Fruit fly (Drosophila melanogaster) whole organism: Measurements from ENCODE around the gene CG43317.

Experiments
- CG8478 ChIP-seq: fragments of >200 bp; optimal IDR thresholded peaks from 2 replicates; lab custom pipeline; 2018; ENCODE audit warnings: inconsistent platforms
- Dll ChIP-seq: fragments of >200 bp; optimal IDR thresholded peaks from 2 replicates; lab custom pipeline; 2017
- EcR ChIP-seq, 2 experiments: fragments of >200 bp; optimal IDR thresholded peaks; 2 replicates each; lab custom pipeline; 2017; ENCODE audit warnings: missing biosample characterization in 2 of 2, missing genetic modification characterization in 2 of 2, missing genetic modification reagents in 2 of 2
- pan ChIP-seq: fragments of >200 bp; optimal IDR thresholded peaks from 2 replicates; lab custom pipeline; 2017
- psq ChIP-seq: fragments of >200 bp; optimal IDR thresholded peaks from 2 replicates; lab custom pipeline; 2017
- usp ChIP-seq: fragments of >200 bp; optimal IDR thresholded peaks from 2 replicates; lab custom pipeline; 2017; ENCODE audit warnings: missing biosample characterization, missing genetic modification characterization, mixed read lengths

The CG43317 gene

dm6 chr3R:15834375-15835031 is at the start of gene CG43317, which contains the start of gene Arpc3A:
Gene CG43317, minus strand, starts transcription at chr3R:15834425.
Gene Arpc3A, plus strand, starts transcription at chr3R:15834648.
- TF ChIP-seq CG8478 (lab: Kevin White, UChicago) (no peak), pan (no peak), usp (no peak), EcR (GFP tag; optimal IDR thresholded peaks at IDR 0.05; lab: Kevin White, UChicago) (no peak), psq (lab: Kevin White, UChicago) (no peak), Dll (lab: Kevin White, UChicago) (no peak)

DNA sequence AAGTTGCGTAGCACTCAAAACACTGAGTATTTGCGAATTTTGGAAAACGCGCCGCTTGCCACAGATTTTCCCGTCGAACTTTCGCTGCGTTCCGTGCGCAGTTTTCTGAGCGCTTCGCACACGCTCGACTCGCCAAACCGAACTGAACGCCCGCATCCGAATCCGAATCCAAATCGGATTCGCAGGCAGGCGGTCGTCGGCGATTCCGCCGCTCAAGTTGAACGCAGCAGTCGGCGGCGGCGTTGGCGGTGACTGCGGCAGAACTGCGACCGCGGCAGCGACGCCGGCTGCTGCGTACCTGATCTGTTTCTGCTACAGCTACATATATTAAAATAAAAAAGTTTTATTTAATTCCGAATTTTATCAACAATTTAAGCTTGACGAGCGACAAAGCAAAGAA is 41.4 kb upstream of the CG43317 start, which contains the start of gene CG31183:
TSS of gene CG31183 (minus strand) at position 329 of the 400 bp plus-strand sequence.
- TF ChIP-seq EcR (GFP tag; optimal IDR thresholded peaks at IDR 0.05; lab: Kevin White, UChicago) (no peak), psq (lab: Kevin White, UChicago) (no peak), pan (no peak), CG8478 (lab: Kevin White, UChicago) (no peak), Dll (lab: Kevin White, UChicago) (no peak), usp (no peak)

dm6 chr3R:15872829-15873440 is 38.7 kb upstream of the CG43317 start:
- TF ChIP-seq Dll (lab: Kevin White, UChicago) (no peak), CG8478 (lab: Kevin White, UChicago) (no peak), usp (no peak), EcR (GFP tag; optimal IDR thresholded peaks at IDR 0.05; lab: Kevin White, UChicago) (no peak), pan (no peak), psq (lab: Kevin White, UChicago) (no peak)

DNA sequence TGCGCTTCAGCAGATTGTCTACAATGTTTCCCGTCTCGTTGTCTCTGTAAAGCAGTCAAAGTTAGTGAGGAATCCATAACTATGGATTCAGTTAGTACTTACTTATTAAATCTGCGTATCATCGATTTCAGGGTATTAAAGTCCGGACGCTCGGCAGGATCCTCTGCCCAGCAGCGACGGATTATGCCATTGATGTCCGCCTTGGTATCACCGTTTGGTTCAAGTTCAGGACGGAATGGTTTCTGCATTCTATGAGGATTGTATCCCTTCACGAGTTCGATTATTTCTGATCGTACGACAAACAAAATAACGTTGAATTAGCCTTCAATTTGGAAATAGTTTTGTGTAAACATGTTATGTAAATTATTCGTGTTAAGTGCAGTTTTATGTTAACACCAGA is 25.7 kb upstream of the CG43317 start, which contains the start of gene CG9632:
TSS of gene CG9632 (plus strand) at position 301 of the 400 bp plus-strand sequence.
- no peak for TF ChIP-seq EcR (GFP tag; optimal IDR thresholded peaks at IDR 0.05; lab: Kevin White, UChicago)
- TF ChIP-seq psq (lab: Kevin White, UChicago) = no peak
- TF ChIP-seq usp = no peak
- no peak for TF ChIP-seq Dll (lab: Kevin White, UChicago)
- TF ChIP-seq CG8478 (lab: Kevin White, UChicago) = no peak
- TF ChIP-seq pan = no peak

DNA sequence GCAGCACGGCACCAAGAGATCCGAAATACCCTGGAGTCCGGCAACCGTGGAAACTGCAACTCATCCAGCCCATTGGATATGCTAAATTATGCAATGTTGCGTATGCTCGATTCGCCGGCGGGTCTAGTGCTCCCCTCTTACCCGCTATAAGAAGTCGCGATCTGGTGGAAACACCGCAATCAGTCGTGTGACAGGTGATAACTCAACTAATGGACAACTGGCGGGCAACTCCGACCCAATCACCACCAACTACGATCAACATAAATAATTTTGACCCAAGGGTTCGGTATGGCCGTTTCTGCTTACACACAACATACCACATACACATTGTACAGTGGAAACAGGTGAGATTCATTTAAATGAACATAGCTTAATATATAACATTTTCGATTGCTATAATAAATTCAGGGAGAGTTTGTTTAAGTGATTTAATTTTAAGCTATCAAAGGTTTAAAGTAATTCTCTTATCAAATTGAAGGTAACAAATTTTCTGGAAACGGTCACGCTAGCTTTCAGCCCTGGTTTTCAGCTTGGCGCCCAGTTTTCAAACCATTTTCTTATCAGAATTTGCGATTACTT is 23.1 kb upstream of the CG43317 start, which contains the start of gene Hmt-1:
TSS of gene Hmt-1 (minus strand) at position 282 of the 579 bp plus-strand sequence.
- TF ChIP-seq CG8478 (lab: Kevin White, UChicago) (no peak), pan (no peak), EcR (GFP tag; optimal IDR thresholded peaks at IDR 0.05; lab: Kevin White, UChicago) (no peak)

- no peak for TF ChIP-seq CG8478 (lab: Kevin White, UChicago)
- no peak for TF ChIP-seq pan
- TF ChIP-seq EcR (GFP tag; optimal IDR thresholded peaks at IDR 0.05; lab: Kevin White, UChicago) = no peak
- TF ChIP-seq Dll (lab: Kevin White, UChicago) = no peak
- TF ChIP-seq psq (lab: Kevin White, UChicago) = no peak
- no peak for TF ChIP-seq usp
Observed at dm6 chr3R:15853347-15853746, 19.1 kb upstream of the CG43317 start, which contains the start of gene cv-d. Gene cv-d, minus strand, starts transcription at chr3R:15853581.

- TF ChIP-seq psq (lab: Kevin White, UChicago) (no peak), Dll (lab: Kevin White, UChicago) (no peak), CG8478 (lab: Kevin White, UChicago) (no peak), usp (no peak), pan (no peak), EcR (GFP tag; optimal IDR thresholded peaks at IDR 0.05; lab: Kevin White, UChicago) (no peak)
Observed at dm6 chr3R:15851912-15852311, 17.7 kb upstream of the CG43317 start.

DNA sequence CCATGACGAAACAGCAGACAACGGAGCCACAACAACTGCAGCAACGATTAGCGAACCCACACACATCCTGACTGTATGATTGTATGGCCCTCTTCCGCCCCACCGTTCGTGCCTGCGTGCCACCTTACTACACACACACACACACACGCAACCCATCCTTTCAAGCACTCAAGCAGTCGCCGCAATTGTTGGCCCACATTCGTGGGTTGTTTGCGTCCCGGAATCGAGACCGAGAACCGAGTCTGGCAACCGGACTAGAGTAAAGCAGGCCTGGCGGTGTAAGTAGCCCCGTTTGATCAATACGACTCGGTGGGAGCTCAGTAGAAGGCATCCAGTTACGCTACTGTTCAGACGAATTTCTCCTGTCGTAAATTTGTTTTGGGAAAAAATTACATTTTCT is 12.0 kb upstream of the CG43317 start, which contains the start of gene CG4546:
TSS of gene CG4546 (plus strand) at position 301 of the 400 bp plus-strand sequence.
- TF ChIP-seq Dll (lab: Kevin White, UChicago) (no peak), CG8478 (lab: Kevin White, UChicago) (no peak), usp (no peak), EcR (GFP tag; optimal IDR thresholded peaks at IDR 0.05; lab: Kevin White, UChicago) (no peak), pan (no peak), psq (lab: Kevin White, UChicago) (no peak)

- no peak for TF ChIP-seq Dll (lab: Kevin White, UChicago)
- no peak for TF ChIP-seq CG8478 (lab: Kevin White, UChicago)
- no peak for TF ChIP-seq EcR (GFP tag; optimal IDR thresholded peaks at IDR 0.05; lab: Kevin White, UChicago)
- no peak for TF ChIP-seq psq (lab: Kevin White, UChicago)
- TF ChIP-seq usp = no peak
- TF ChIP-seq pan = no peak
Observed at dm6 chr3R:15839294-15839693, 5.1 kb upstream of the CG43317 start, which contains the start of gene Pbp45. Gene Pbp45, minus strand, starts transcription at chr3R:15839515.

DNA sequence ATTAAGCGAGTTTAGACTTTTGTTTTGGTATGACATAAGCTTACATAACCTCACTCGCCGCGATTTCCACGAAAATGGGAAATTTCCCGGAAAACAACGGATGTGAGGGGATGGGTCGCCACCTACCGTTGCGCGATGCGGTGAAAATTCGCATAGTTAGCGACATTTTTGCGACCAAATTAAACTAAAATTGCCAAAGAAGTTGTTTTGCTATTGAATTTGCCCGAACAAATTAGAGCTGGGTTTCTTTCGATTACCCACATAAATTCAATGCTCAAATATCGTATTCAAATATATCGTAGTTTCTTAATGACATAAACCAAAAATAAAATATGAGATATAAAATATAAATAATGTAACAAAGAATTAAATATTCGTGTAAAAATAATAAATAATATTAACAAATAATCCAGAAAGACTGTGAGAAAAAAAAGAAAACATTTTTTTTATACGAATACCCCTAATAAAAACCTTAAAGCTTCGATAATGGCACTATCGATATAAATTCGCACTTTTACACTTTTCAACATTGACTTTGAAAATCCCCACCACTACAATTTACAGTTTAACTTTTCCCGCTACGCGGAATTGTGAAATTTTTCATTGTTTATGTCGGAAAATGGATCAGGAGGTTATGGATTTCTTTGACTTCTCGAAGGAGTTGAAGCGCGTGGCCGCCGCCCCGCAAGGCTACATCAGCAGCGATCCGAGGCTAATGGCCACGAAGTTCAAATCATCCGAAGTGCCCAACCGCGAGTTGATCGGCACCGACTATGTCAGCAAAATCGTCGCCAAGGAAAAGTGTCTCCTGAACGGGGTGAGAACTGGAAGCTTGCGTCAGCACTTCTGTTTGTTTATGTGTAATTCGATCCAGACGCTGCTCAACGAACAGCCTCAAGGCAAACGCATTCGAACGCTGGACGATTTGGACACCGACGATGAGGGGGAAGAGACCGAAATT is 2.9 kb upstream of the CG43317 start, which contains the start of the genes ND-23 and spn-E:
TSS of gene ND-23 (minus strand) at position 254 of the 961 bp plus-strand sequence.
TSS of gene spn-E (plus strand) at position 556 of the 961 bp plus-strand sequence.
- TF ChIP-seq pan (no peak), CG8478 (lab: Kevin White, UChicago) (no peak), psq (lab: Kevin White, UChicago) (no peak)

- TF ChIP-seq psq (lab: Kevin White, UChicago) (no peak), CG8478 (lab: Kevin White, UChicago) (no peak), pan (no peak), EcR (GFP tag; optimal IDR thresholded peaks at IDR 0.05; lab: Kevin White, UChicago) (no peak), Dll (lab: Kevin White, UChicago) (no peak), usp (no peak)
Observed at dm6 chr3R:15833332-15833731, 893 bp downstream of the CG43317 start, which contains the start of gene CG43318. Gene CG43318, minus strand, starts transcription at chr3R:15833432.
